Worm (Caenorhabditis elegans) whole organism, L2 larva: ENCODE data around the gene ZK353.2.

ENCODE experiments used
- C34F6.9 ChIP-seq: fragments of 150-350 bp; optimal IDR thresholded peaks from 2 replicates; lab custom pipeline; 2014; ENCODE audit warnings: missing biosample characterization, missing genetic modification characterization
- F13H6.1 ChIP-seq: sonication (generic microtip); optimal IDR thresholded peaks from 2 replicates; lab custom pipeline; 2016; ENCODE audit warnings: missing genetic modification characterization, missing compliant biosample characterization
- R02D3.7 ChIP-seq: fragments of 150-350 bp; optimal IDR thresholded peaks from 2 replicates; lab custom pipeline; 2014; ENCODE audit warnings: missing biosample characterization, missing genetic modification characterization
- Y55F3AM.14 ChIP-seq: fragments of 200-800 bp; sonication (Bioruptor generic); optimal IDR thresholded peaks from 2 replicates; lab custom pipeline; 2018; ENCODE audit warnings: mild to moderate bottlenecking, missing genetic modification characterization, missing compliant biosample characterization
- ZK546.5 ChIP-seq: sonication (generic microtip); optimal IDR thresholded peaks from 2 replicates; lab custom pipeline; 2017; ENCODE audit warnings: missing biosample characterization, missing genetic modification characterization
- alr-1 ChIP-seq: fragments of 150-350 bp; optimal IDR thresholded peaks from 2 replicates; lab custom pipeline; 2014; ENCODE audit warnings: missing biosample characterization, missing genetic modification characterization
- aly-2 ChIP-seq: fragments of 150-350 bp; optimal IDR thresholded peaks from 2 replicates; lab custom pipeline; 2014; ENCODE audit warnings: missing biosample characterization, missing genetic modification characterization
- ama-1 ChIP-seq: fragments of 150-350 bp; optimal IDR thresholded peaks from 2 replicates; lab custom pipeline; 2018; ENCODE audit warnings: inconsistent platforms
- blmp-1 ChIP-seq: sonication (generic microtip); optimal IDR thresholded peaks from 2 replicates; lab custom pipeline; 2017; ENCODE audit warnings: missing genetic modification characterization, mild to moderate bottlenecking, missing compliant biosample characterization, antibody characterized with exemption, moderate library complexity; ENCODE audit not compliant: insufficient read depth
- ceh-16 ChIP-seq: fragments of 150-350 bp; optimal IDR thresholded peaks from 2 replicates; lab custom pipeline; 2014; ENCODE audit warnings: missing biosample characterization, missing genetic modification characterization
- ceh-82 ChIP-seq: fragments of 150-350 bp; optimal IDR thresholded peaks from 2 replicates; lab custom pipeline; 2014; ENCODE audit warnings: missing biosample characterization, missing genetic modification characterization
- crh-2 ChIP-seq: sonication (generic microtip); optimal IDR thresholded peaks from 2 replicates; lab custom pipeline; 2017; ENCODE audit warnings: missing biosample characterization, missing genetic modification characterization
- elt-1 ChIP-seq: fragments of 150-350 bp; optimal IDR thresholded peaks from 2 replicates; lab custom pipeline; 2014; ENCODE audit warnings: missing biosample characterization, missing genetic modification characterization
- elt-3 ChIP-seq: sonication (generic microtip); optimal IDR thresholded peaks from 2 replicates; lab custom pipeline; 2017; ENCODE audit warnings: missing biosample characterization, missing genetic modification characterization
- fos-1 ChIP-seq: fragments of 150-350 bp; optimal IDR thresholded peaks from 2 replicates; lab custom pipeline; 2014; ENCODE audit warnings: missing biosample characterization, missing genetic modification characterization
- gmeb-1 ChIP-seq: fragments of 150-350 bp; optimal IDR thresholded peaks from 2 replicates; lab custom pipeline; 2014; ENCODE audit warnings: missing biosample characterization, missing genetic modification characterization
- lin-11 ChIP-seq: fragments of 150-350 bp; sonication (generic microtip); optimal IDR thresholded peaks from 2 replicates; lab custom pipeline; 2014; ENCODE audit warnings: missing biosample characterization, missing genetic modification characterization, inconsistent platforms, mixed read lengths
- lsy-2 ChIP-seq, 2 experiments: fragments of 150-350 bp in 1 of 2; sonication (generic microtip) in 1 of 2; optimal IDR thresholded peaks; 2 replicates each; lab custom pipeline; 2014 to 2017; ENCODE audit warnings: missing biosample characterization in 2 of 2, missing genetic modification characterization in 2 of 2
- mdl-1 ChIP-seq, 2 experiments: fragments of 150-350 bp in 1 of 2; sonication (generic microtip) in 1 of 2; optimal IDR thresholded peaks; 2 replicates each; lab custom pipeline; 2017; ENCODE audit warnings: missing biosample characterization in 2 of 2, missing genetic modification characterization in 2 of 2
- nhr-10 ChIP-seq: sonication (generic microtip); optimal IDR thresholded peaks from 2 replicates; lab custom pipeline; 2017; ENCODE audit warnings: missing biosample characterization, missing genetic modification characterization
- nhr-11 ChIP-seq: fragments of 150-350 bp; optimal IDR thresholded peaks from 2 replicates; lab custom pipeline; 2014; ENCODE audit warnings: missing biosample characterization, missing genetic modification characterization
- nhr-129 ChIP-seq: fragments of 150-350 bp; optimal IDR thresholded peaks from 2 replicates; lab custom pipeline; 2014; ENCODE audit warnings: missing biosample characterization, missing genetic modification characterization
- nhr-21 ChIP-seq: fragments of 150-350 bp; optimal IDR thresholded peaks from 2 replicates; lab custom pipeline; 2014; ENCODE audit warnings: missing biosample characterization, missing genetic modification characterization
- nhr-23 ChIP-seq: fragments of 150-350 bp; optimal IDR thresholded peaks from 2 replicates; lab custom pipeline; 2014; ENCODE audit warnings: missing biosample characterization, missing genetic modification reagents, missing genetic modification characterization
- nhr-25 ChIP-seq: fragments of 150-350 bp; sonication (generic microtip); optimal IDR thresholded peaks from 3 replicates; lab custom pipeline; 2014; ENCODE audit warnings: missing biosample characterization, missing genetic modification characterization
- nhr-6 ChIP-seq: fragments of 150-350 bp; optimal IDR thresholded peaks from 2 replicates; lab custom pipeline; 2014; ENCODE audit warnings: missing biosample characterization, missing genetic modification characterization
- nhr-77 ChIP-seq: fragments of 150-350 bp; optimal IDR thresholded peaks from 2 replicates; lab custom pipeline; 2014; ENCODE audit warnings: missing biosample characterization, missing genetic modification characterization
- peb-1 ChIP-seq: fragments of 150-350 bp; optimal IDR thresholded peaks from 2 replicates; lab custom pipeline; 2014; ENCODE audit warnings: missing biosample characterization, missing genetic modification characterization
- skn-1 ChIP-seq: sonication (generic microtip); optimal IDR thresholded peaks from 2 replicates; lab custom pipeline; 2017; ENCODE audit warnings: missing biosample characterization, missing genetic modification characterization
- sma-3 ChIP-seq: sonication (generic microtip); optimal IDR thresholded peaks from 2 replicates; lab custom pipeline; 2016; ENCODE audit warnings: missing genetic modification reagents, missing genetic modification characterization, missing compliant biosample characterization
- sma-9 ChIP-seq, 2 experiments: fragments of 150-350 bp in 1 of 2; sonication (generic microtip) in 1 of 2; optimal IDR thresholded peaks; 2 replicates each; lab custom pipeline; 2014 to 2016; ENCODE audit warnings: missing genetic modification characterization in 2 of 2, mild to moderate bottlenecking in 1 of 2, missing biosample characterization in 1 of 2, missing compliant biosample characterization in 1 of 2, missing genetic modification reagents in 1 of 2, moderate library complexity in 1 of 2
- snpc-4 ChIP-seq: fragments of 150-350 bp; optimal IDR thresholded peaks from 2 replicates; lab custom pipeline; 2014; ENCODE audit warnings: missing biosample characterization, missing genetic modification characterization
- unc-39 ChIP-seq: fragments of 150-350 bp; optimal IDR thresholded peaks from 2 replicates; lab custom pipeline; 2014; ENCODE audit warnings: missing biosample characterization, missing genetic modification characterization
- unc-55 ChIP-seq: fragments of 150-350 bp; sonication (generic microtip); optimal IDR thresholded peaks from 3 replicates; lab custom pipeline; 2014; ENCODE audit warnings: missing biosample characterization, missing genetic modification reagents, missing genetic modification characterization
- unc-62 ChIP-seq: fragments of 150-350 bp; optimal IDR thresholded peaks from 2 replicates; lab custom pipeline; 2014; ENCODE audit warnings: missing biosample characterization, missing genetic modification reagents, missing genetic modification characterization
- zag-1 ChIP-seq: fragments of 150-350 bp; optimal IDR thresholded peaks from 2 replicates; lab custom pipeline; 2014; ENCODE audit warnings: missing biosample characterization, missing genetic modification characterization
- ztf-11 ChIP-seq: sonication (generic microtip); optimal IDR thresholded peaks from 2 replicates; lab custom pipeline; 2017; ENCODE audit warnings: missing biosample characterization, missing genetic modification characterization
- ztf-4 ChIP-seq: fragments of 150-350 bp; optimal IDR thresholded peaks from 2 replicates; lab custom pipeline; 2014; ENCODE audit warnings: missing biosample characterization, missing genetic modification characterization

The ZK353.2 gene

DNA sequence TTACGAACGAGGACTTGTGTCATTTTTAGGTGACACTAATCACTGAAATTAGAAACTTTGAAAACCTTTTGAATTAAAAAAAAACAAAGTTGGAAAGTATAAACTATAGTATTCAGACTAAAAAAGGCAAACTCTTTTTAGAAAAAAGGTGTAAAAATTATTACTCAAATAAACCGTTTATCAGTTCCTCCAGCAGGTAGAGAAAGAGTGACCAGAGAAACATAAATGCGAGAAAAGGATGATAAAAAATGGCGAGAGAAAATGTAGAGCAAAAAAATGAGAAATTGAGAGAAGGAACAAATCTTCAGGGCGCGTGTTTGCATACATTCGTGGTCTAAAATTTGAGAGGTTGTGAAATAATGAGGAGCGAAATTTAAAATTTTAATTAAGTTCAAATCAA is 3.4 kb downstream of the ZK353.2 start, which contains the start of gene lap-1:
Gene lap-1 (minus strand): TSS at position 42 of the 400 bp plus-strand sequence.
- peak; percentile 63 for TF ChIP-seq fos-1 (tag; lab: Kevin White, UChicago)
- TF ChIP-seq skn-1: peak; percentile 40
- TF ChIP-seq peb-1: no peak

DNA sequence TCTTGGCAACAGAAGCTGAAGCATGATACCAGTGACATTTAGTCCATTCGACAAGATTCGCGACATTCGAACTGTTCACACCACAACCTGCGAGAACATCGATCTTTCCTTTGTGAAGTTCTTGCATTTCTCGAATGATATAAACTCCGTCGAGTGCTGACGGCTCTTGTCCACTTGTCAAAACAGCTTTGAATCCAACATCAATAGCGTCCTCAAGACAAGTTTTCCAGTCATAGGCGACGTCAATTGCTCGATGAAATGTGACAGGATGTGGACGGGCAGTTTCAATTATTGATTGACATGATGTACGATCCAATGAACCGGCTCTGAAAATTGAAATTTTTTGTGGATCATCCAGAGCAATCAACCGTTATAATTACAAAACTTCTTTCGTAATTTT is 4.1 kb downstream of the ZK353.2 start:
- no peak for TF ChIP-seq ZK546.5 (tag; lab: Kevin White, UChicago)
- no peak for TF ChIP-seq R02D3.7 (tag; lab: Kevin White, UChicago)
- no peak for TF ChIP-seq lsy-2 (tag; optimal IDR thresholded peaks at IDR 0.05; lab: Kevin White, UChicago)
- TF ChIP-seq crh-2: no peak
- no peak for TF ChIP-seq unc-62

DNA sequence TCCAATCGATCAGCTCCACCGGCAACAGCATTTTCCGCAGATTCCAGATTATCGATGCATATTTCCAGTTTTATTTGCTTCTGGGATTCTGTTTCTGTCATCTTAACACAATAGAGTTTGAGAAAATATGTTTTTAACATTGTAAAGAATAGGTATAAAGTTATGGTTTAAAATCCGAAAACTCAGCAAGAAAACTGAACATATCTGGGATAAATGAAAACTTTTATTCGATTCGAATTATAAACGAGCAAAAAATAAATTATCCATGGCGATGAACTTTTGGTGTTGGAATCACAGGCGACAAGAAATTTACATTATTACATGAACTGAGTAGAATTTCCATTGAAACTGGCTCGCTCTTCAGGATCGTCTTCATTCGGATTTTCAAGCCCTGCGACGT is 5.0 kb downstream of the ZK353.2 start, which contains the start of gene cutc-1:
Gene cutc-1 (minus strand): TSS at position 101 of the 400 bp plus-strand sequence.
- TF ChIP-seq nhr-11 (tag; lab: Kevin White, UChicago) (no peak), elt-3 (tag; lab: Kevin White, UChicago) (no peak)

DNA sequence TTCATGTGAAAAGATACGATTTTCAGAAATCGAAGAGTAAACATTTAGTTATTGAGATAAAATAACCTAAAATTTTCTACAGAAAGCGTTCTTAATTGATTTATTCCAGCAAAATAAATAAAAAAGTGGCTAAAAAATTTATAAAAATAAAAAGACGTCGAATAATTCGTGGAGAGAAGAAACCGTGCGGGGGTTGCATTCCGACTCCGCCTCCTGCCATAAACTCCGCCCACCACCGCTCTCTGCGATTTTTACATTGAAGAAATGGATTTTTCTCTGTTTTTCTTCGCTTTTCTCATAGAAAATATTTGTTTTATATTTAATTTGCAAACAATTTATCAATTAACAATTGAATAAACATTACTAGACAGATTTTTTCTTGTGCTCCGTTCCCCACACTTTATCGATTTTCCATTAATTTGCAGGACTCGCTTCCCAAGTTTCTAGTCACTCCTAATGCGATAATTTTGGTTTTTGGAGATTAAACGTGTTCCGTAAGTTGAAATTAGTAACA is 7.0 kb downstream of the ZK353.2 start, which contains the start of the genes ubxn-4 and cyy-1:
Gene ubxn-4 (minus strand): TSS at position 114 of the 514 bp plus-strand sequence.
Gene cyy-1 (plus strand): TSS at position 426 of the 514 bp plus-strand sequence.
- no peak for TF ChIP-seq elt-1 (tag; lab: Kevin White, UChicago)
- no peak for TF ChIP-seq fos-1 (tag; lab: Kevin White, UChicago)
- peak; percentile 38 for TF ChIP-seq unc-55
- TF ChIP-seq lsy-2 (tag; optimal IDR thresholded peaks at IDR 0.05; lab: Kevin White, UChicago): peak in 1 of 2 experiments; percentile 11
- TF ChIP-seq ceh-82 (tag; lab: Kevin White, UChicago): no peak
- no peak for TF ChIP-seq peb-1
- no peak for TF ChIP-seq ama-1 (lab: Kevin White, UChicago)
- no peak for TF ChIP-seq C34F6.9 (tag; lab: Kevin White, UChicago)
- TF ChIP-seq gmeb-1 (tag; lab: Kevin White, UChicago): no peak

DNA sequence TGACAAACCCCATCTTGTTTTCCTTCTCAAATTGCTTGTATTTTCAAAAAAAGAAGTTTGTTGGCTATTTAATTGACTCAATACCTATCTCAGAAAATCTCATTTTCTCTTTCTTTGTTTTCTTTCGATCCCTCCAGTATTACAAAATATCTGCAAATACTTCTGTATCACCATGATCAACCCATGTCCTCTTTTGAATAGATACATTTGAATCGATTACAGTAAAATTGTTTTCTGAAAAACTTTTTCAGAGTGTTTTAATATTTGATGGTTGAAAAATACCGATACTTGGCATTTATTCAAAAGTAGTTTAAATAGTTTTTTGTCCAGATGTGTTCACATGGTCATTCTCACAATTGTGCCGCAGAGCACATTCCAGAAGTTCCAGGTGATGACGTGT is 10.7 kb downstream of the ZK353.2 start, which contains the start of gene ZK353.9:
Gene ZK353.9 (plus strand): TSS at position 331 of the 400 bp plus-strand sequence.
- TF ChIP-seq nhr-11 (tag; lab: Kevin White, UChicago): no peak
- TF ChIP-seq alr-1: no peak
- TF ChIP-seq crh-2: no peak
- TF ChIP-seq Y55F3AM.14 (GFP tag; lab: Kevin White, UChicago): no peak
- no peak for TF ChIP-seq ama-1 (lab: Kevin White, UChicago)

DNA sequence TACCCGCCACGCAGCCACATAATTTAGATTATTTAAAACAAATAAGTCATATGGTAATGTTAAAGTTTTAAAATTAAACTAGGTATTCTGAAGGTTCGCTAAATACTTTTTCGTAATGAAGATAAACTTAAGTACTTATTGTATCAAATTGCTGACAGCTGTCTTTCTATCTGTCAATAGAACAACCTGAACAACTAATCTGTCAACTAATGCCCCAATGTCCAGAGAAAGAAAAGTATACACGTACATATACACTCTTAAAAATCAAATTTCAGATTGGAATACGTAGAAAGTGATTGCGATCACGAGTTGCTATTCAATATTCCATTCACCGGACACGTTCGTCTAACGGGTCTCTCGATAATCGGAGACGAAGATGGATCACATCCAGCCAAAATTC is 12.2 kb downstream of the ZK353.2 start:
- no peak for TF ChIP-seq snpc-4 (tag; lab: Kevin White, UChicago)
- TF ChIP-seq unc-62: no peak
- no peak for TF ChIP-seq ceh-16 (tag; lab: Kevin White, UChicago)
- no peak for TF ChIP-seq elt-3 (tag; lab: Kevin White, UChicago)

DNA sequence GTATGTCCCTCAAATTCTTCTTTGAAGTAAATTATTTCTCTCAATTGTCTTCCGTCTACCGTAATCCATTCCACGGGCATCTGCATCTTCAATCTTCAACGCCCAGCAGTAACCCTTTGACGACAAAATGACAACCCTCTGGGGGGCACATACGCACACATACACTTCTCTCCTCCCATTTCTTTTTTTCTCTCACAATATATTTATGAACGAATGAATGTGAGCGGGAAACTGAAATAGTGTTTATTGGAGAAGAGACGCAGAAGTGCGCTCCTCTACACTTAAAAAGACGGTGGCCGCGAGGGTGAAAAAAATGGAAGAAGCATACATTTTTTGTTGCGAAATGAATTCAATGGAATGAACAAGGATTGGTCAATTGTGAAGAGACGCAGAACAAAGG is 13.5 kb downstream of the ZK353.2 start:
- TF ChIP-seq ztf-11: no peak
- no peak for TF ChIP-seq elt-3 (tag; lab: Kevin White, UChicago)
- peak; percentile 33 for TF ChIP-seq snpc-4 (tag; lab: Kevin White, UChicago)
- TF ChIP-seq C34F6.9 (tag; lab: Kevin White, UChicago): peak; percentile 93
- no peak for TF ChIP-seq nhr-11 (tag; lab: Kevin White, UChicago)
- no peak for TF ChIP-seq ceh-16 (tag; lab: Kevin White, UChicago)
- TF ChIP-seq gmeb-1 (tag; lab: Kevin White, UChicago): peak; percentile 47
- TF ChIP-seq ztf-4 (tag; lab: Kevin White, UChicago): no peak
- peak; percentile 72 to 94 for TF ChIP-seq lsy-2 (tag; optimal IDR thresholded peaks at IDR 0.05; lab: Kevin White, UChicago)
- peak; percentile 44 for TF ChIP-seq sma-9 (GFP tag; optimal IDR thresholded peaks at IDR 0.05; lab: Kevin White, UChicago)
- TF ChIP-seq sma-9 (tag; optimal IDR thresholded peaks at IDR 0.05; lab: Kevin White, UChicago): no peak
- peak in 1 of 2 experiments; percentile 28 for TF ChIP-seq mdl-1 (tag; optimal IDR thresholded peaks at IDR 0.05; lab: Kevin White, UChicago)
- peak; percentile 38 for TF ChIP-seq ama-1 (lab: Kevin White, UChicago)
- TF ChIP-seq nhr-6 (tag; lab: Kevin White, UChicago): peak; percentile 49
- no peak for TF ChIP-seq nhr-77
- TF ChIP-seq blmp-1 (tag; lab: Kevin White, UChicago): peak; percentile 25
- no peak for TF ChIP-seq unc-39 (tag; lab: Kevin White, UChicago)
- TF ChIP-seq nhr-25: peak; percentile 88
- TF ChIP-seq fos-1 (tag; lab: Kevin White, UChicago): peak; percentile 86
- TF ChIP-seq nhr-21: peak; percentile 31
- peak; percentile 88 for TF ChIP-seq nhr-129 (tag; lab: Kevin White, UChicago)
- no peak for TF ChIP-seq nhr-23 (tag; lab: Kevin White, UChicago)
- peak; percentile 36 for TF ChIP-seq sma-3
- peak; percentile 91 for TF ChIP-seq unc-55
- no peak for TF ChIP-seq alr-1
- no peak for TF ChIP-seq R02D3.7 (tag; lab: Kevin White, UChicago)
- TF ChIP-seq lin-11: peak; percentile 20
- TF ChIP-seq nhr-10: no peak
- peak; percentile 77 for TF ChIP-seq F13H6.1
- TF ChIP-seq elt-1 (tag; lab: Kevin White, UChicago): no peak
- TF ChIP-seq zag-1: peak; percentile 84
- TF ChIP-seq aly-2 (tag; lab: Kevin White, UChicago): no peak
